Fruit fly (Drosophila melanogaster) S2 (cell line): Measurements from ENCODE around the gene CG13049.

Experiments used
- CG8478 ChIP-seq: fragments of >200 bp; optimal IDR thresholded peaks from 2 replicates; lab custom pipeline; 2018
- CTCF ChIP-seq, 2 experiments: fragments of >200 bp; optimal IDR thresholded peaks; 2 replicates each; lab custom pipeline; 2018

dm6 chr3L:16265000-16265399 lies 16.7 kb downstream of the CG13049 start, which contains the start of the genes CG13051 and CG13069:
- TF ChIP-seq CTCF (optimal IDR thresholded peaks at IDR 0.05; lab: Kevin White, UChicago), result no peak
- no peak for TF ChIP-seq CG8478
